Worm (Caenorhabditis elegans) whole organism, L1 larva: ENCODE results near the gene K01A11.1.

Experiments
- aha-1 ChIP-seq: fragments of 150-350 bp; optimal IDR thresholded peaks from 2 replicates; lab custom pipeline; 2014; ENCODE audit warnings: missing biosample characterization, missing genetic modification characterization
- blmp-1 ChIP-seq: fragments of 150-350 bp; optimal IDR thresholded peaks from 2 replicates; lab custom pipeline; 2014; ENCODE audit warnings: missing biosample characterization, missing genetic modification characterization
- dpl-1 ChIP-seq, 3 experiments: fragments of 150-350 bp in 2 of 3; sonication (generic microtip) in 1 of 3; optimal IDR thresholded peaks; 2 replicates each; lab custom pipeline; 2014 to 2017; ENCODE audit warnings: missing biosample characterization in 3 of 3, missing genetic modification characterization in 3 of 3, missing genetic modification reagents in 3 of 3
- fos-1 ChIP-seq: fragments of 150-350 bp; optimal IDR thresholded peaks from 2 replicates; lab custom pipeline; 2014; ENCODE audit warnings: missing biosample characterization, missing genetic modification characterization
- grh-1 ChIP-seq: fragments of 200-800 bp; sonication (Bioruptor generic); IDR thresholded peaks from 2 replicates; pipeline ENCODE4 v1.3.6; 2022; ENCODE audit warnings: missing genetic modification reagents, missing genetic modification characterization, missing compliant biosample characterization
- lir-3 ChIP-seq: sonication (generic microtip); optimal IDR thresholded peaks from 2 replicates; lab custom pipeline; 2016; ENCODE audit warnings: mild to moderate bottlenecking, missing genetic modification characterization, moderate library complexity, missing compliant biosample characterization; ENCODE audit not compliant: poor library complexity
- lsy-2 ChIP-seq, 2 experiments: fragments of 150-350 bp; optimal IDR thresholded peaks; 2 replicates each; lab custom pipeline; 2014; ENCODE audit warnings: missing biosample characterization in 2 of 2, missing genetic modification characterization in 2 of 2
- nhr-237 ChIP-seq: fragments of 150-350 bp; optimal IDR thresholded peaks from 2 replicates; lab custom pipeline; 2014; ENCODE audit warnings: missing biosample characterization, missing genetic modification characterization
- nhr-28 ChIP-seq: fragments of 150-350 bp; optimal IDR thresholded peaks from 2 replicates; lab custom pipeline; 2014; ENCODE audit warnings: missing biosample characterization, missing genetic modification characterization
- nhr-77 ChIP-seq: fragments of 150-350 bp; optimal IDR thresholded peaks from 2 replicates; lab custom pipeline; 2014; ENCODE audit warnings: missing biosample characterization, missing genetic modification characterization
- pqm-1 ChIP-seq: sonication (generic microtip); optimal IDR thresholded peaks from 3 replicates; lab custom pipeline; 2017; ENCODE audit warnings: missing biosample characterization, missing genetic modification characterization
- unc-62 ChIP-seq: fragments of 150-350 bp; optimal IDR thresholded peaks from 2 replicates; lab custom pipeline; 2014; ENCODE audit warnings: missing biosample characterization, missing genetic modification reagents, missing genetic modification characterization
- ztf-11 ChIP-seq, 2 experiments: sonication (generic microtip); optimal IDR thresholded peaks; 2 replicates each; lab custom pipeline; 2016 to 2017; ENCODE audit warnings: missing genetic modification characterization in 2 of 2, missing biosample characterization in 1 of 2, missing compliant biosample characterization in 1 of 2

- no peak for TF ChIP-seq ztf-11 (tag; optimal IDR thresholded peaks at IDR 0.05; lab: Kevin White, UChicago)
- TF ChIP-seq pqm-1 (tag; lab: Kevin White, UChicago), result no peak
- TF ChIP-seq unc-62 (GFP tag; lab: Kevin White, UChicago), result no peak
- TF ChIP-seq lir-3, result no peak
- no peak for TF ChIP-seq nhr-28 (tag; lab: Kevin White, UChicago)
- no peak for TF ChIP-seq lsy-2 (tag; optimal IDR thresholded peaks at IDR 0.05; lab: Kevin White, UChicago)
- no peak for TF ChIP-seq nhr-237 (tag; lab: Kevin White, UChicago)
- no peak for TF ChIP-seq fos-1
- no peak for TF ChIP-seq aha-1 (tag; lab: Kevin White, UChicago)
- no peak for TF ChIP-seq blmp-1 (tag; lab: Kevin White, UChicago)
- no peak for TF ChIP-seq dpl-1 (GFP tag; optimal IDR thresholded peaks at IDR 0.05; lab: Kevin White, UChicago)
- no peak for TF ChIP-seq nhr-77
- no peak for TF ChIP-seq grh-1 (GFP tag; lab: Robert Waterston, UW)
Observed at ce11 chrIII:3390144-3390543, 41.1 kb downstream of the K01A11.1 start.
